Fruit fly (Drosophila melanogaster) whole organism, pupa: ENCODE data around the gene CG3902.

ENCODE experiments used
- CG10348 ChIP-seq: fragments of 200-800 bp; sonication (Bioruptor generic); IDR thresholded peaks from 2 replicates; pipeline ENCODE4 v1.3.6; 2022; ENCODE audit warnings: missing biosample characterization, missing genetic modification characterization
- CG17806 ChIP-seq: fragments of 200-800 bp; sonication (Bioruptor generic); optimal IDR thresholded peaks from 2 replicates; lab custom pipeline; 2018; ENCODE audit warnings: missing biosample characterization, mild to moderate bottlenecking, missing genetic modification characterization, moderate library complexity
- CG34367 ChIP-seq: fragments of 200-800 bp; sonication (Bioruptor generic); optimal IDR thresholded peaks from 2 replicates; lab custom pipeline; 2018; ENCODE audit warnings: missing biosample characterization, mild to moderate bottlenecking, missing genetic modification characterization
- CG4496 ChIP-seq: fragments of 200-800 bp; sonication (Bioruptor generic); IDR thresholded peaks from 3 replicates; pipeline ENCODE4 v1.3.6; 2022; ENCODE audit warnings: missing biosample characterization, missing genetic modification characterization
- D1 ChIP-seq: fragments of 200-800 bp; sonication (Bioruptor generic); optimal IDR thresholded peaks from 2 replicates; lab custom pipeline; 2018; ENCODE audit warnings: missing biosample characterization, mild to moderate bottlenecking, missing genetic modification characterization, moderate library complexity
- EcR ChIP-seq: fragments of 200-800 bp; sonication (Bioruptor generic); optimal IDR thresholded peaks from 3 replicates; lab custom pipeline; 2019; ENCODE audit warnings: missing biosample characterization, missing genetic modification characterization, mild to moderate bottlenecking, moderate library complexity, missing genetic modification reagents
- Pif1B ChIP-seq: fragments of 200-800 bp; sonication (Bioruptor generic); optimal IDR thresholded peaks from 3 replicates; lab custom pipeline; 2016; ENCODE audit warnings: missing biosample characterization, missing genetic modification characterization

dm6 chr3L:18891986-18892385, 6.1 kb downstream of the CG3902 start, which contains the start of gene NijB:
- TF ChIP-seq EcR (GFP tag; lab: Kevin White, UChicago), result peak; percentile 83
- no peak for TF ChIP-seq CG34367 (tag; lab: Kevin White, UChicago)
- TF ChIP-seq CG4496 (GFP tag; lab: Robert Waterston, UW), result no peak
- TF ChIP-seq CG10348 (GFP tag; lab: Robert Waterston, UW), result no peak
- no peak for TF ChIP-seq CG17806
- no peak for TF ChIP-seq Pif1B (GFP tag; lab: Kevin White, UChicago)
- no peak for TF ChIP-seq D1 (tag; lab: Kevin White, UChicago)
